Worm (Caenorhabditis elegans) whole organism, L3 larva: ENCODE measurements around the gene W02B3.3.

Experiments used
- aly-2 ChIP-seq: fragments of 150-350 bp; optimal IDR thresholded peaks from 2 replicates; lab custom pipeline; 2014; ENCODE audit warnings: missing biosample characterization, missing genetic modification characterization
- ama-1 ChIP-seq: fragments of 150-350 bp; optimal IDR thresholded peaks from 2 replicates; lab custom pipeline; 2018
- ceh-28 ChIP-seq: fragments of 150-350 bp; optimal IDR thresholded peaks from 2 replicates; lab custom pipeline; 2014; ENCODE audit warnings: missing biosample characterization, missing genetic modification reagents, missing genetic modification characterization
- ceh-82 ChIP-seq: fragments of 150-350 bp; optimal IDR thresholded peaks from 2 replicates; lab custom pipeline; 2014; ENCODE audit warnings: missing biosample characterization, missing genetic modification characterization
- daf-12 ChIP-seq: fragments of 150-350 bp; optimal IDR thresholded peaks from 2 replicates; lab custom pipeline; 2014; ENCODE audit warnings: missing biosample characterization, missing genetic modification reagents, missing genetic modification characterization
- egl-27 ChIP-seq: sonication (generic microtip); optimal IDR thresholded peaks from 4 replicates; lab custom pipeline; 2017; ENCODE audit warnings: missing biosample characterization, missing genetic modification reagents, missing genetic modification characterization
- egl-5 ChIP-seq: fragments of 150-350 bp; optimal IDR thresholded peaks from 2 replicates; lab custom pipeline; 2017; ENCODE audit warnings: missing biosample characterization, missing genetic modification reagents, missing genetic modification characterization, inconsistent platforms
- elt-1 ChIP-seq: fragments of 150-350 bp; optimal IDR thresholded peaks from 2 replicates; lab custom pipeline; 2014; ENCODE audit warnings: missing biosample characterization, missing genetic modification characterization
- elt-3 ChIP-seq, 3 experiments: fragments of 150-350 bp in 1 of 3; sonication (generic microtip) in 2 of 3; optimal IDR thresholded peaks; 2 replicates in 2 of 3; 4 replicates in 1 of 3; lab custom pipeline; 2014 to 2017; ENCODE audit warnings: missing biosample characterization in 3 of 3, missing genetic modification characterization in 3 of 3
- eor-1 ChIP-seq, 2 experiments: fragments of 150-350 bp; optimal IDR thresholded peaks; 2 replicates each; lab custom pipeline; 2014 to 2018; ENCODE audit warnings: missing biosample characterization in 2 of 2, missing genetic modification characterization in 2 of 2
- fkh-10 ChIP-seq: sonication (generic microtip); optimal IDR thresholded peaks from 2 replicates; lab custom pipeline; 2017; ENCODE audit warnings: missing biosample characterization, missing genetic modification reagents, missing genetic modification characterization
- fkh-2 ChIP-seq: fragments of 150-350 bp; optimal IDR thresholded peaks from 2 replicates; lab custom pipeline; 2014; ENCODE audit warnings: missing biosample characterization, missing genetic modification reagents, missing genetic modification characterization
- fos-1 ChIP-seq: fragments of 150-350 bp; optimal IDR thresholded peaks from 2 replicates; lab custom pipeline; 2014; ENCODE audit warnings: missing biosample characterization, missing genetic modification characterization
- hmg-11 ChIP-seq: sonication (generic microtip); optimal IDR thresholded peaks from 2 replicates; lab custom pipeline; 2016; ENCODE audit warnings: missing genetic modification characterization, missing compliant biosample characterization
- jun-1 ChIP-seq: fragments of 150-350 bp; optimal IDR thresholded peaks from 2 replicates; lab custom pipeline; 2014; ENCODE audit warnings: missing biosample characterization, missing genetic modification reagents, missing genetic modification characterization
- lin-15B ChIP-seq: fragments of 150-350 bp; optimal IDR thresholded peaks from 2 replicates; lab custom pipeline; 2014; ENCODE audit warnings: missing biosample characterization, missing genetic modification characterization
- lin-39 ChIP-seq: fragments of 150-350 bp; optimal IDR thresholded peaks from 2 replicates; lab custom pipeline; 2018; ENCODE audit warnings: missing biosample characterization, missing genetic modification reagents, missing genetic modification characterization
- lsy-12 ChIP-seq: sonication (generic microtip); optimal IDR thresholded peaks from 2 replicates; lab custom pipeline; 2016; ENCODE audit warnings: mild to moderate bottlenecking, missing genetic modification characterization, missing compliant biosample characterization
- mdl-1 ChIP-seq: fragments of 150-350 bp; optimal IDR thresholded peaks from 2 replicates; lab custom pipeline; 2014; ENCODE audit warnings: missing biosample characterization, missing genetic modification characterization
- mml-1 ChIP-seq: fragments of 150-350 bp; sonication (generic microtip); optimal IDR thresholded peaks from 3 replicates; lab custom pipeline; 2014; ENCODE audit warnings: missing biosample characterization, missing genetic modification characterization
- nfya-1 ChIP-seq: sonication (generic microtip); optimal IDR thresholded peaks from 2 replicates; lab custom pipeline; 2017; ENCODE audit warnings: missing genetic modification characterization, mild to moderate bottlenecking, missing compliant biosample characterization, antibody characterized with exemption, moderate library complexity; ENCODE audit not compliant: insufficient read depth
- nhr-11 ChIP-seq: fragments of 150-350 bp; optimal IDR thresholded peaks from 2 replicates; lab custom pipeline; 2014; ENCODE audit warnings: missing biosample characterization, missing genetic modification characterization
- nhr-12 ChIP-seq: fragments of 150-350 bp; optimal IDR thresholded peaks from 2 replicates; lab custom pipeline; 2014; ENCODE audit warnings: missing biosample characterization, missing genetic modification characterization
- nhr-23 ChIP-seq: fragments of 150-350 bp; optimal IDR thresholded peaks from 2 replicates; lab custom pipeline; 2014; ENCODE audit warnings: missing biosample characterization, missing genetic modification reagents, missing genetic modification characterization
- nhr-237 ChIP-seq: fragments of 150-350 bp; optimal IDR thresholded peaks from 2 replicates; lab custom pipeline; 2014; ENCODE audit warnings: missing biosample characterization, missing genetic modification characterization
- nhr-25 ChIP-seq: sonication (generic microtip); optimal IDR thresholded peaks from 2 replicates; lab custom pipeline; 2017; ENCODE audit warnings: missing biosample characterization, missing genetic modification characterization
- nhr-28 ChIP-seq: fragments of 150-350 bp; optimal IDR thresholded peaks from 2 replicates; lab custom pipeline; 2014; ENCODE audit warnings: missing biosample characterization, missing genetic modification characterization
- nhr-43 ChIP-seq: sonication (generic microtip); optimal IDR thresholded peaks from 2 replicates; lab custom pipeline; 2016; ENCODE audit warnings: mild to moderate bottlenecking, missing genetic modification characterization, missing compliant biosample characterization; ENCODE audit not compliant: poor library complexity, severe bottlenecking
- nhr-77 ChIP-seq: fragments of 150-350 bp; optimal IDR thresholded peaks from 2 replicates; lab custom pipeline; 2014; ENCODE audit warnings: missing biosample characterization, missing genetic modification characterization
- pha-4 ChIP-seq: fragments of 150-350 bp; optimal IDR thresholded peaks from 2 replicates; lab custom pipeline; 2014; ENCODE audit warnings: missing biosample characterization, missing genetic modification reagents, missing genetic modification characterization
- pqm-1 ChIP-seq: fragments of 150-350 bp; optimal IDR thresholded peaks from 2 replicates; lab custom pipeline; 2017; ENCODE audit warnings: missing biosample characterization, missing genetic modification characterization, inconsistent platforms
- skn-1 ChIP-seq: fragments of 150-350 bp; optimal IDR thresholded peaks from 2 replicates; lab custom pipeline; 2014; ENCODE audit warnings: missing biosample characterization, missing genetic modification characterization
- snpc-4 ChIP-seq: fragments of 150-350 bp; optimal IDR thresholded peaks from 2 replicates; lab custom pipeline; 2014; ENCODE audit warnings: missing biosample characterization, missing genetic modification characterization
- tbx-2 ChIP-seq: sonication (generic microtip); optimal IDR thresholded peaks from 2 replicates; lab custom pipeline; 2016; ENCODE audit warnings: mild to moderate bottlenecking, missing genetic modification characterization, missing compliant biosample characterization
- unc-39 ChIP-seq: sonication (generic microtip); optimal IDR thresholded peaks from 4 replicates; lab custom pipeline; 2017; ENCODE audit warnings: missing biosample characterization, missing genetic modification characterization
- unc-62 ChIP-seq: fragments of 150-350 bp; sonication (generic microtip); optimal IDR thresholded peaks from 4 replicates; lab custom pipeline; 2014; ENCODE audit warnings: missing biosample characterization, missing genetic modification reagents, missing genetic modification characterization

W02B3.3 gene

ce11 chrIII:668303-668893 is at the start of gene W02B3.3:
W02B3.3 (minus strand) TSS chrIII:668433.
- TF ChIP-seq nhr-237 (tag; lab: Kevin White, UChicago) (no peak), egl-5 (tag; lab: Kevin White, UChicago) (peak; percentile 22), egl-27 (no peak), unc-39 (tag; lab: Kevin White, UChicago) (no peak), nfya-1 (tag; lab: Kevin White, UChicago) (peak; percentile 78), snpc-4 (peak; percentile 39), fkh-10 (peak; percentile 73), eor-1 (tag; optimal IDR thresholded peaks at IDR 0.05; lab: Kevin White, UChicago) (no peak), lin-15B (tag; lab: Kevin White, UChicago) (peak; percentile 21), pqm-1 (tag; lab: Kevin White, UChicago) (no peak), lin-39 (tag; lab: Kevin White, UChicago) (peak; percentile 93), hmg-11 (tag; lab: Kevin White, UChicago) (peak; percentile 86), daf-12 (tag; lab: Kevin White, UChicago) (no peak), unc-62 (GFP tag; lab: Kevin White, UChicago) (peak; percentile 50), tbx-2 (tag; lab: Kevin White, UChicago) (peak; percentile 39)
- TF ChIP-seq, all 47 proteins: peak for 9

DNA sequence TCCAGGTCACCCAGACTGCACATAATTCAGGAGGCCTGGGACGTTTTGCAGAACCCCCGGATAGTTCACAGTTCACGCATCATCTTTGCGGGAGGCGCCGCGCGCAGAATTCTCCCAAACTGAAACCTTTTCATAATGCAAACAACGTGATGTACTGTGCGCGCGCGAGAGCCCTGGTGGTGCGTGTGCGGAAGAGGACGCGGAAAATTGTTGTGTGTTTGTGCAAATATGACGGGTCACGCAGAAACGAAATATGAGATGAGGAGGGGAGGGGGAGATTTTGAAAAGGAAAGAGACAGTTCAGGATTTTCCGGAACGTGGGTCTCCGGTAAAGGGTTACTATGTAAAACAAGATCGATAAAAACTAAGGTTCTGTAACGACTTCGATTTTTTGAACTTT is 41.8 kb upstream of the W02B3.3 start:
- TF ChIP-seq ceh-28, result no peak
- TF ChIP-seq nhr-11, result no peak
- no peak for TF ChIP-seq lsy-12 (tag; lab: Kevin White, UChicago)
- TF ChIP-seq fos-1 (tag; lab: Kevin White, UChicago), result no peak
- TF ChIP-seq pha-4 (tag; lab: Kevin White, UChicago), result no peak
- TF ChIP-seq fkh-2 (tag; lab: Kevin White, UChicago), result no peak
- TF ChIP-seq nhr-12 (tag; lab: Kevin White, UChicago), result no peak
- no peak for TF ChIP-seq elt-3 (tag; optimal IDR thresholded peaks at IDR 0.05; lab: Kevin White, UChicago)
- no peak for TF ChIP-seq ama-1

DNA sequence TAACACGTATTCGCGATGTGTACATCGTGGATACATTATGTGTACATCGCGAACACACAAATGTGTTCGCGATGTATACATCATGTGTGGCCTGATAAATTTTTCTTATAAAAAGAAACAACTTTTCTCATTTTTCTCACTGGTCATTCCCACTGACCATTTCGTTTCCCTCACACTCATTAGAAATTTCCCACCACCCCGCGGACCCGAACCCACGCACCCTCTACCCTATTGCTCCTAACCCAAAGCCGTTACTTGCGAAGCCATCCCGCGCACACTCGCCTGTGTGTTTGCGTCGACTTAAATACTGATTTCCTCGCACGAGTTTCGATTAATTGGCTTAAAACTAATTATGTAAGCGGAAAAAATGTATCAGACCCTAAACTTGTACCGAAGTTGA is 30.6 kb upstream of the W02B3.3 start:
- TF ChIP-seq jun-1, result no peak
- TF ChIP-seq nhr-43 (tag; lab: Kevin White, UChicago), result no peak
- no peak for TF ChIP-seq pha-4 (tag; lab: Kevin White, UChicago)
- no peak for TF ChIP-seq aly-2 (tag; lab: Kevin White, UChicago)
- no peak for TF ChIP-seq elt-1
- TF ChIP-seq eor-1 (tag; optimal IDR thresholded peaks at IDR 0.05; lab: Kevin White, UChicago), result no peak
- TF ChIP-seq nhr-77 (tag; lab: Kevin White, UChicago), result no peak
- no peak for TF ChIP-seq nhr-28 (tag; lab: Kevin White, UChicago)
- TF ChIP-seq nhr-25 (tag; lab: Kevin White, UChicago), result no peak
- no peak for TF ChIP-seq snpc-4
- no peak for TF ChIP-seq lsy-12 (tag; lab: Kevin White, UChicago)
- no peak for TF ChIP-seq fkh-2 (tag; lab: Kevin White, UChicago)
- TF ChIP-seq fkh-10, result no peak
- TF ChIP-seq nhr-23 (tag; lab: Kevin White, UChicago), result no peak
- no peak for TF ChIP-seq skn-1 (tag; lab: Kevin White, UChicago)

DNA sequence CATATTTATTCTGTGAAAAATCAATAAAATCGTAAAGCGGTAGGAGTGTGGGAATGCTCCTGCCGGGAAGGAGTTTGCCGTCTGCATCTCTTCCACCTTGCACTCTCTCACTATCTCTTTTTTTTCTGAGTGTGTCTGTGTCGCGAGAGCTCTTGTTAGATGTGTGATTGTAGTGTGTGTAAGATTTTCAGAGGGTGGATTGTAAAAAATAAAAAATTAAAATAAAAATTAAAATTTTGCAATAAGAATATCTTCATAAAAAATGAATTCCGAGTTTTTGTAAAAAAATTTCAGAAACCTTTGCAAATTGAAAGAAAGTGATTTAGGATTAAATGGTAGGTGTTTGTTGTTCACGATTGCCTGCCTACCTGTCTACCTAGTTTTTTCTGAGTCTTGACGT is 28.1 kb upstream of the W02B3.3 start, which contains the start of gene sel-15:
Gene sel-15 (minus strand): TSS at position 101 of the 400 bp plus-strand sequence.
- no peak for TF ChIP-seq fos-1 (tag; lab: Kevin White, UChicago)

DNA sequence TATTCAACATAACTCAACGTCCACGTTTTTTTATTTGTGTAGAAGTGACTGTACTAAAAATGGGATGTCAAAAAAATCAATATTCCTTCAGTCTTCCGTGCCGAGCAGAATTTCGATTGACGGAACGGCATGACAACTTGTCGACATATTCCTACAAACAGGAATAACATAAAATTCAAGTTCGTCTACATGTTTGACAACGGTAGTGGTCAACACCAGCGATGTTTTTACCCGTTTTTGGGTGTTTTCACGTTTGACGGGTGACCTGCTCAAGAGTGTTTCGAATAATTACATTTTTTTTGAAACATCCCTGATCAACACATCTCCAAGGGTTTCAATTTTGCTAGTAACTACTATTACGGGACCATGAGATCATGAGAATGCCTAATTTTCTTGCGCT is 23.7 kb upstream of the W02B3.3 start, which contains the start of gene W02B3.7:
Gene W02B3.7 (minus strand): TSS at position 101 of the 400 bp plus-strand sequence.
- TF ChIP-seq egl-27 (no peak), ceh-82 (no peak), nhr-28 (tag; lab: Kevin White, UChicago) (no peak), lsy-12 (tag; lab: Kevin White, UChicago) (no peak), nhr-77 (tag; lab: Kevin White, UChicago) (no peak), nhr-25 (tag; lab: Kevin White, UChicago) (no peak), nhr-43 (tag; lab: Kevin White, UChicago) (no peak), tbx-2 (tag; lab: Kevin White, UChicago) (no peak), pqm-1 (tag; lab: Kevin White, UChicago) (no peak), snpc-4 (no peak), lin-15B (tag; lab: Kevin White, UChicago) (no peak), ama-1 (no peak), nfya-1 (tag; lab: Kevin White, UChicago) (no peak), hmg-11 (tag; lab: Kevin White, UChicago) (no peak), mdl-1 (no peak), mml-1 (tag; lab: Kevin White, UChicago) (no peak)
